Worm (Caenorhabditis elegans) whole organism, L2 larva: Measurements from ENCODE around the gene T20B12.3.

Source experiments
- C34F6.9 ChIP-seq: fragments of 150-350 bp; optimal IDR thresholded peaks from 2 replicates; lab custom pipeline; 2014; ENCODE audit warnings: missing biosample characterization, missing genetic modification characterization
- F13H6.1 ChIP-seq: sonication (generic microtip); optimal IDR thresholded peaks from 2 replicates; lab custom pipeline; 2016; ENCODE audit warnings: missing genetic modification characterization, missing compliant biosample characterization
- R02D3.7 ChIP-seq: fragments of 150-350 bp; optimal IDR thresholded peaks from 2 replicates; lab custom pipeline; 2014; ENCODE audit warnings: missing biosample characterization, missing genetic modification characterization
- Y55F3AM.14 ChIP-seq: fragments of 200-800 bp; sonication (Bioruptor generic); optimal IDR thresholded peaks from 2 replicates; lab custom pipeline; 2018; ENCODE audit warnings: mild to moderate bottlenecking, missing genetic modification characterization, missing compliant biosample characterization
- ZK546.5 ChIP-seq: sonication (generic microtip); optimal IDR thresholded peaks from 2 replicates; lab custom pipeline; 2017; ENCODE audit warnings: missing biosample characterization, missing genetic modification characterization
- alr-1 ChIP-seq: fragments of 150-350 bp; optimal IDR thresholded peaks from 2 replicates; lab custom pipeline; 2014; ENCODE audit warnings: missing biosample characterization, missing genetic modification characterization
- aly-2 ChIP-seq: fragments of 150-350 bp; optimal IDR thresholded peaks from 2 replicates; lab custom pipeline; 2014; ENCODE audit warnings: missing biosample characterization, missing genetic modification characterization
- ama-1 ChIP-seq: fragments of 150-350 bp; optimal IDR thresholded peaks from 2 replicates; lab custom pipeline; 2018; ENCODE audit warnings: inconsistent platforms
- blmp-1 ChIP-seq: sonication (generic microtip); optimal IDR thresholded peaks from 2 replicates; lab custom pipeline; 2017; ENCODE audit warnings: missing genetic modification characterization, mild to moderate bottlenecking, missing compliant biosample characterization, antibody characterized with exemption, moderate library complexity; ENCODE audit not compliant: insufficient read depth
- ceh-16 ChIP-seq: fragments of 150-350 bp; optimal IDR thresholded peaks from 2 replicates; lab custom pipeline; 2014; ENCODE audit warnings: missing biosample characterization, missing genetic modification characterization
- crh-2 ChIP-seq: sonication (generic microtip); optimal IDR thresholded peaks from 2 replicates; lab custom pipeline; 2017; ENCODE audit warnings: missing biosample characterization, missing genetic modification characterization
- dmd-4 ChIP-seq: sonication (generic microtip); optimal IDR thresholded peaks from 2 replicates; lab custom pipeline; 2017; ENCODE audit warnings: missing biosample characterization, missing genetic modification characterization
- elt-1 ChIP-seq: fragments of 150-350 bp; optimal IDR thresholded peaks from 2 replicates; lab custom pipeline; 2014; ENCODE audit warnings: missing biosample characterization, missing genetic modification characterization
- elt-3 ChIP-seq: sonication (generic microtip); optimal IDR thresholded peaks from 2 replicates; lab custom pipeline; 2017; ENCODE audit warnings: missing biosample characterization, missing genetic modification characterization
- fos-1 ChIP-seq: fragments of 150-350 bp; optimal IDR thresholded peaks from 2 replicates; lab custom pipeline; 2014; ENCODE audit warnings: missing biosample characterization, missing genetic modification characterization
- gmeb-1 ChIP-seq: fragments of 150-350 bp; optimal IDR thresholded peaks from 2 replicates; lab custom pipeline; 2014; ENCODE audit warnings: missing biosample characterization, missing genetic modification characterization
- lin-11 ChIP-seq: fragments of 150-350 bp; sonication (generic microtip); optimal IDR thresholded peaks from 2 replicates; lab custom pipeline; 2014; ENCODE audit warnings: missing biosample characterization, missing genetic modification characterization, inconsistent platforms, mixed read lengths
- lin-13 ChIP-seq: fragments of 150-350 bp; optimal IDR thresholded peaks from 2 replicates; lab custom pipeline; 2014; ENCODE audit warnings: missing biosample characterization, missing genetic modification reagents, missing genetic modification characterization
- lin-39 ChIP-seq: fragments of 150-350 bp; optimal IDR thresholded peaks from 2 replicates; lab custom pipeline; 2014; ENCODE audit warnings: missing biosample characterization, missing genetic modification reagents, missing genetic modification characterization
- lsy-2 ChIP-seq, 2 experiments: fragments of 150-350 bp in 1 of 2; sonication (generic microtip) in 1 of 2; optimal IDR thresholded peaks; 2 replicates each; lab custom pipeline; 2014 to 2017; ENCODE audit warnings: missing biosample characterization in 2 of 2, missing genetic modification characterization in 2 of 2
- mab-5 ChIP-seq: fragments of 150-350 bp; optimal IDR thresholded peaks from 2 replicates; lab custom pipeline; 2014; ENCODE audit warnings: missing biosample characterization, missing genetic modification characterization
- mbf-1 ChIP-seq: sonication (generic microtip); optimal IDR thresholded peaks from 2 replicates; lab custom pipeline; 2017; ENCODE audit warnings: missing biosample characterization, missing genetic modification characterization
- mdl-1 ChIP-seq, 2 experiments: fragments of 150-350 bp in 1 of 2; sonication (generic microtip) in 1 of 2; optimal IDR thresholded peaks; 2 replicates each; lab custom pipeline; 2017; ENCODE audit warnings: missing biosample characterization in 2 of 2, missing genetic modification characterization in 2 of 2
- nhr-11 ChIP-seq: fragments of 150-350 bp; optimal IDR thresholded peaks from 2 replicates; lab custom pipeline; 2014; ENCODE audit warnings: missing biosample characterization, missing genetic modification characterization
- nhr-12 ChIP-seq: fragments of 150-350 bp; optimal IDR thresholded peaks from 2 replicates; lab custom pipeline; 2014; ENCODE audit warnings: missing biosample characterization, missing genetic modification characterization
- nhr-129 ChIP-seq: fragments of 150-350 bp; optimal IDR thresholded peaks from 2 replicates; lab custom pipeline; 2014; ENCODE audit warnings: missing biosample characterization, missing genetic modification characterization
- nhr-21 ChIP-seq: fragments of 150-350 bp; optimal IDR thresholded peaks from 2 replicates; lab custom pipeline; 2014; ENCODE audit warnings: missing biosample characterization, missing genetic modification characterization
- nhr-23 ChIP-seq: fragments of 150-350 bp; optimal IDR thresholded peaks from 2 replicates; lab custom pipeline; 2014; ENCODE audit warnings: missing biosample characterization, missing genetic modification reagents, missing genetic modification characterization
- nhr-237 ChIP-seq: fragments of 150-350 bp; optimal IDR thresholded peaks from 2 replicates; lab custom pipeline; 2014; ENCODE audit warnings: missing biosample characterization, missing genetic modification characterization
- nhr-25 ChIP-seq: fragments of 150-350 bp; sonication (generic microtip); optimal IDR thresholded peaks from 3 replicates; lab custom pipeline; 2014; ENCODE audit warnings: missing biosample characterization, missing genetic modification characterization
- nhr-6 ChIP-seq: fragments of 150-350 bp; optimal IDR thresholded peaks from 2 replicates; lab custom pipeline; 2014; ENCODE audit warnings: missing biosample characterization, missing genetic modification characterization
- peb-1 ChIP-seq: fragments of 150-350 bp; optimal IDR thresholded peaks from 2 replicates; lab custom pipeline; 2014; ENCODE audit warnings: missing biosample characterization, missing genetic modification characterization
- sem-4 ChIP-seq: fragments of 150-350 bp; optimal IDR thresholded peaks from 2 replicates; lab custom pipeline; 2014; ENCODE audit warnings: missing biosample characterization, missing genetic modification reagents, missing genetic modification characterization
- skn-1 ChIP-seq: sonication (generic microtip); optimal IDR thresholded peaks from 2 replicates; lab custom pipeline; 2017; ENCODE audit warnings: missing biosample characterization, missing genetic modification characterization
- sma-3 ChIP-seq: sonication (generic microtip); optimal IDR thresholded peaks from 2 replicates; lab custom pipeline; 2016; ENCODE audit warnings: missing genetic modification reagents, missing genetic modification characterization, missing compliant biosample characterization
- sma-9 ChIP-seq, 2 experiments: fragments of 150-350 bp in 1 of 2; sonication (generic microtip) in 1 of 2; optimal IDR thresholded peaks; 2 replicates each; lab custom pipeline; 2014 to 2016; ENCODE audit warnings: missing genetic modification characterization in 2 of 2, mild to moderate bottlenecking in 1 of 2, missing biosample characterization in 1 of 2, missing compliant biosample characterization in 1 of 2, missing genetic modification reagents in 1 of 2, moderate library complexity in 1 of 2
- snpc-4 ChIP-seq: fragments of 150-350 bp; optimal IDR thresholded peaks from 2 replicates; lab custom pipeline; 2014; ENCODE audit warnings: missing biosample characterization, missing genetic modification characterization
- unc-39 ChIP-seq: fragments of 150-350 bp; optimal IDR thresholded peaks from 2 replicates; lab custom pipeline; 2014; ENCODE audit warnings: missing biosample characterization, missing genetic modification characterization
- unc-55 ChIP-seq: fragments of 150-350 bp; sonication (generic microtip); optimal IDR thresholded peaks from 3 replicates; lab custom pipeline; 2014; ENCODE audit warnings: missing biosample characterization, missing genetic modification reagents, missing genetic modification characterization
- unc-62 ChIP-seq: fragments of 150-350 bp; optimal IDR thresholded peaks from 2 replicates; lab custom pipeline; 2014; ENCODE audit warnings: missing biosample characterization, missing genetic modification reagents, missing genetic modification characterization
- zag-1 ChIP-seq: fragments of 150-350 bp; optimal IDR thresholded peaks from 2 replicates; lab custom pipeline; 2014; ENCODE audit warnings: missing biosample characterization, missing genetic modification characterization
- ztf-1 ChIP-seq: fragments of 200-800 bp; sonication (Bioruptor generic); conservative IDR thresholded peaks from 2 replicates; pipeline ENCODE4 v1.3.6; 2022; ENCODE audit warnings: missing genetic modification characterization, missing compliant biosample characterization
- ztf-11 ChIP-seq: sonication (generic microtip); optimal IDR thresholded peaks from 2 replicates; lab custom pipeline; 2017; ENCODE audit warnings: missing biosample characterization, missing genetic modification characterization
- ztf-4 ChIP-seq: fragments of 150-350 bp; optimal IDR thresholded peaks from 2 replicates; lab custom pipeline; 2014; ENCODE audit warnings: missing biosample characterization, missing genetic modification characterization

T20B12.3 gene

DNA sequence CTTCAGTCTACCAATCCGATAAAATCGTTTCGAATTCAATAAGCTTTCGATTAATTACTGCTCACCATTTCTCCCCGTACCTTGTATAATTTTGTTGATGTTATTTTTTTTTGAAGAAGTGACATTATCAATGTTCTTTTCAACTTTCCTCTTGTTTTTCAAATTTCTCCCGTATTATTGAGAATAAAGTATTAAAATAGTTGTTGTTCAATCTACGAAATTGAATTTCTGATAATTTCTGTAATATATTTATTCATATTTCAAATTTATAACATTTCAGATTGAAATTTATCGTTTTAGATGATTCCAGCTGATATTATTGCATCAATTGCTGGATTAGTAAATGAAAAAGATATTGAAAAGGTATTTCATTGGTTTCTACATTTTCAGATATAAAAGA, 4.0 kb downstream of the T20B12.3 start, which contains the start of gene trd-1:
TSS of gene trd-1 (plus strand) at position 301 of the 400 bp plus-strand sequence.
- TF ChIP-seq blmp-1 (tag; lab: Kevin White, UChicago) (no peak), peb-1 (tag; lab: Kevin White, UChicago) (no peak), snpc-4 (tag; lab: Kevin White, UChicago) (no peak), lin-39 (no peak), skn-1 (tag; lab: Kevin White, UChicago) (no peak), elt-1 (tag; lab: Kevin White, UChicago) (no peak), ama-1 (no peak), alr-1 (tag; lab: Kevin White, UChicago) (no peak), ztf-1 (GFP tag; lab: Robert Waterston, UW) (no peak), zag-1 (tag; lab: Kevin White, UChicago) (no peak), lin-11 (tag; lab: Kevin White, UChicago) (no peak), gmeb-1 (tag; lab: Kevin White, UChicago) (no peak), nhr-11 (tag; lab: Kevin White, UChicago) (no peak), nhr-23 (tag; lab: Kevin White, UChicago) (no peak), elt-3 (tag; lab: Kevin White, UChicago) (no peak), fos-1 (no peak)

DNA sequence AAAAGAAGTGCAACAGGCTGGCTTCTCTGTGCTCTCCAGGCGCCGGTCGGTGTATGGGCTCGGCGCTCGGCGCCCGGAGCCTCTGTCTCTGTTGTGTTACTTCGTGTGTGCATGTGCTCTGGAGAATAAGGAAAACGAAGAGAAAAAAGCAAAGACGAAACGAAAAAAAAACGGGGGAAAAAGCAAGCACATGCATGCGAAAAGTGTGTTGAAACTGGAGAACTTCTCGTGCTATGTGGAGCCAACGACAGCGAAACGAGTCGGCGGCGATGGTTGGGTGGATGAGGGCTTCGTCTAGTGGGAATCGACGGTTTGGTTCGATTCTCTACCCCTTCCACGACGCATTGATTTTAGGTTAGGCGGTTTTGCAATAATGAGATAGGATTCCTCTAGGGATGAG, 5.4 kb downstream of the T20B12.3 start:
- TF ChIP-seq Y55F3AM.14 (GFP tag; lab: Kevin White, UChicago) = peak; percentile 99
- no peak for TF ChIP-seq nhr-23 (tag; lab: Kevin White, UChicago)
- peak; percentile 44 for TF ChIP-seq zag-1 (tag; lab: Kevin White, UChicago)
- TF ChIP-seq ztf-4 (tag; lab: Kevin White, UChicago) = peak; percentile 27
- no peak for TF ChIP-seq blmp-1 (tag; lab: Kevin White, UChicago)
- TF ChIP-seq fos-1 = peak; percentile 33
- TF ChIP-seq snpc-4 (tag; lab: Kevin White, UChicago) = peak; percentile 38
- TF ChIP-seq ZK546.5 = no peak
- TF ChIP-seq unc-55 (GFP tag; lab: Kevin White, UChicago) = peak; percentile 53
- TF ChIP-seq lin-39 = no peak
- peak; percentile 11 for TF ChIP-seq nhr-21 (tag; lab: Kevin White, UChicago)
- no peak for TF ChIP-seq elt-1 (tag; lab: Kevin White, UChicago)
- no peak for TF ChIP-seq mab-5 (tag; lab: Kevin White, UChicago)
- TF ChIP-seq lin-11 (tag; lab: Kevin White, UChicago) = peak; percentile 72
- TF ChIP-seq gmeb-1 (tag; lab: Kevin White, UChicago) = peak; percentile 56
- TF ChIP-seq alr-1 (tag; lab: Kevin White, UChicago) = no peak
- TF ChIP-seq nhr-12 = no peak
- TF ChIP-seq sma-3 = no peak
- no peak for TF ChIP-seq nhr-237 (tag; lab: Kevin White, UChicago)
- no peak for TF ChIP-seq ztf-11 (tag; lab: Kevin White, UChicago)
- TF ChIP-seq crh-2 (tag; lab: Kevin White, UChicago) = peak; percentile 62
- peak; percentile 71 for TF ChIP-seq F13H6.1 (tag; lab: Kevin White, UChicago)
- TF ChIP-seq C34F6.9 (tag; lab: Kevin White, UChicago) = peak; percentile 55
- TF ChIP-seq sma-9 (GFP tag; optimal IDR thresholded peaks at IDR 0.05; lab: Kevin White, UChicago) = peak; percentile 57
- TF ChIP-seq sma-9 (tag; optimal IDR thresholded peaks at IDR 0.05; lab: Kevin White, UChicago) = no peak
- TF ChIP-seq R02D3.7 (tag; lab: Kevin White, UChicago) = no peak
- no peak for TF ChIP-seq ama-1
- TF ChIP-seq unc-39 (tag; lab: Kevin White, UChicago) = no peak
- TF ChIP-seq mdl-1 (tag; optimal IDR thresholded peaks at IDR 0.05; lab: Kevin White, UChicago) = peak in 1 of 2 experiments; percentile 36
- TF ChIP-seq sem-4 (tag; lab: Kevin White, UChicago) = no peak
- TF ChIP-seq lsy-2 (tag; optimal IDR thresholded peaks at IDR 0.05; lab: Kevin White, UChicago) = peak; percentile 55 to 56
- TF ChIP-seq ceh-16 (tag; lab: Kevin White, UChicago) = no peak
- TF ChIP-seq nhr-6 (tag; lab: Kevin White, UChicago) = no peak
- TF ChIP-seq nhr-129 (tag; lab: Kevin White, UChicago) = peak; percentile 30
- TF ChIP-seq nhr-25 (tag; lab: Kevin White, UChicago) = no peak
- TF ChIP-seq skn-1 (tag; lab: Kevin White, UChicago) = no peak
- TF ChIP-seq elt-3 (tag; lab: Kevin White, UChicago) = no peak

DNA sequence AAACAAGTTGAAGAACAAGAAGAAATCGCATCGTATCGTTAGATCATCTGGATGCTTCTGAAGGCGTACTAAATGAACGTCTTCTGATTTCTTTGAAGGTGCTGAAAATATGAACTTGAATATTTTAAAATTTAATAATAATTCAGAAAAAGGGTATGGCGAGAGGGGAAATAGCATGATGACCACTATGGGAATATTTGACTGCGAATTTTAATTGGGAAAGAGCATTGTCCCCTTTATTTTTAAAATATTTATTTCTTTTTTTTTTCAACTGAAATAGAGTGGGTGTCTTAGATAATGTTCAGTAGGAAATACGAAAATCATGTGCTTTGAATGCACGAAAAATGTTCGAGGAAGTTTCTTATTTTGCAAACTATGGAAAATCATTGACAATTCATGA, 13.4 kb downstream of the T20B12.3 start, which contains the start of gene lgc-50:
TSS of gene lgc-50 (minus strand) at position 101 of the 400 bp plus-strand sequence.
- TF ChIP-seq unc-62 (GFP tag; lab: Kevin White, UChicago) (no peak), aly-2 (tag; lab: Kevin White, UChicago) (no peak), lin-39 (no peak), dmd-4 (tag; lab: Kevin White, UChicago) (no peak), mbf-1 (tag; lab: Kevin White, UChicago) (no peak), peb-1 (tag; lab: Kevin White, UChicago) (no peak), elt-1 (tag; lab: Kevin White, UChicago) (no peak), sma-9 (GFP tag; optimal IDR thresholded peaks at IDR 0.05; lab: Kevin White, UChicago) (no peak), sma-9 (tag; optimal IDR thresholded peaks at IDR 0.05; lab: Kevin White, UChicago) (no peak), lin-13 (GFP tag; lab: Kevin White, UChicago) (no peak), lsy-2 (tag; optimal IDR thresholded peaks at IDR 0.05; lab: Kevin White, UChicago) (no peak), nhr-25 (tag; lab: Kevin White, UChicago) (no peak), alr-1 (tag; lab: Kevin White, UChicago) (no peak), nhr-6 (tag; lab: Kevin White, UChicago) (no peak), lin-11 (tag; lab: Kevin White, UChicago) (no peak), mdl-1 (tag; optimal IDR thresholded peaks at IDR 0.05; lab: Kevin White, UChicago) (no peak), Y55F3AM.14 (GFP tag; lab: Kevin White, UChicago) (no peak), nhr-23 (tag; lab: Kevin White, UChicago) (no peak), nhr-12 (no peak), nhr-129 (tag; lab: Kevin White, UChicago) (no peak), R02D3.7 (tag; lab: Kevin White, UChicago) (no peak)
